Fruit fly (Drosophila melanogaster) whole organism, wandering third instar larva: ENCODE data around the gene CG17597.

Source experiments
- dsf ChIP-seq: sonication (Bioruptor generic); optimal IDR thresholded peaks from 2 replicates; lab custom pipeline; 2016; ENCODE audit warnings: missing biosample characterization, missing genetic modification characterization, borderline replicate concordance
- psq ChIP-seq: fragments of 200-800 bp; sonication (Bioruptor generic); optimal IDR thresholded peaks from 3 replicates; lab custom pipeline; 2017; ENCODE audit warnings: missing biosample characterization, mild to moderate bottlenecking, missing genetic modification characterization, moderate library complexity

- TF ChIP-seq psq (GFP tag; lab: Kevin White, UChicago), result no peak
- no peak for TF ChIP-seq dsf (GFP tag; lab: Kevin White, UChicago)
Measured at dm6 chr2L:18795917-18796402, 35.0 kb downstream of the CG17597 start.
